Worm (Caenorhabditis elegans) whole organism, L4 larva: Measurements from ENCODE around the gene W07E11.1.

Source experiments
- nhr-77 ChIP-seq: fragments of 150-350 bp; optimal IDR thresholded peaks from 2 replicates; lab custom pipeline; 2014; ENCODE audit warnings: missing biosample characterization, missing genetic modification characterization
- ztf-11 ChIP-seq: fragments of 150-350 bp; optimal IDR thresholded peaks from 2 replicates; lab custom pipeline; 2014; ENCODE audit warnings: missing biosample characterization, missing genetic modification characterization

- TF ChIP-seq ztf-11: no peak
- no peak for TF ChIP-seq nhr-77
Observed at ce11 chrX:10074988-10075387, 9.4 kb upstream of the W07E11.1 start, which contains the start of gene dao-4.
